Fruit fly (Drosophila melanogaster): ENCODE measurements around the gene Mi-2.

Gene Mi-2

dm6 chr3L:19836375-19836937 is 73.6 kb downstream of the Mi-2 start, which contains the start of gene kto:
Gene kto (plus strand): TSS chr3L:19836614.
- TF ChIP-seq salm (tag; optimal IDR thresholded peaks at IDR 0.05) (no peak), gcm2 (GFP tag; optimal IDR thresholded peaks at IDR 0.05) (no peak), CG30431 (GFP tag; optimal IDR thresholded peaks at IDR 0.05) (no peak), CG12299 (tag; optimal IDR thresholded peaks at IDR 0.05) (no peak), Myb (GFP tag; optimal IDR thresholded peaks at IDR 0.05) (no peak), schlank (tag; optimal IDR thresholded peaks at IDR 0.05) (no peak), CG10959 (GFP tag; IDR thresholded peaks at IDR 0.05) (no peak), inv (GFP tag; IDR thresholded peaks at IDR 0.05; ENCODE audit: partially characterized antibody) (peak; percentile 69), Optix (GFP tag; IDR thresholded peaks at IDR 0.05) (no peak), nerfin-2 (GFP tag; IDR thresholded peaks at IDR 0.05; ENCODE audit: partially characterized antibody) (peak; percentile 83), CG32767 (GFP tag; IDR thresholded peaks at IDR 0.05) (no peak), H2.0 (GFP tag; IDR thresholded peaks at IDR 0.05) (no peak), mld (GFP tag; IDR thresholded peaks at IDR 0.05; ENCODE audit: partially characterized antibody) (peak; percentile 78), CG7745 (tag; optimal IDR thresholded peaks at IDR 0.05) (no peak), z (GFP tag; IDR thresholded peaks at IDR 0.05) (no peak), HHEX (GFP tag; optimal IDR thresholded peaks at IDR 0.05) (no peak), CG10462 (GFP tag; optimal IDR thresholded peaks at IDR 0.05) (no peak), B-H1 (GFP tag; IDR thresholded peaks at IDR 0.05) (no peak), Ravus (GFP tag; IDR thresholded peaks at IDR 0.05) (no peak), Hr51 (GFP tag; optimal IDR thresholded peaks at IDR 0.05) (no peak), grau (tag; optimal IDR thresholded peaks at IDR 0.05) (no peak), maf-S (GFP tag; optimal IDR thresholded peaks at IDR 0.05) (no peak), pho (GFP tag; optimal IDR thresholded peaks at IDR 0.05) (no peak), caup (GFP tag; optimal IDR thresholded peaks at IDR 0.05; ENCODE audit: severe bottlenecking) (no peak), CG17385 (GFP tag; optimal IDR thresholded peaks at IDR 0.05) (no peak), CG4360 (GFP tag; IDR thresholded peaks at IDR 0.05) (peak; percentile 76), pzg (GFP tag; optimal IDR thresholded peaks at IDR 0.05) (peak; percentile 68), CG12744 (GFP tag; optimal IDR thresholded peaks at IDR 0.05) (no peak), CG17186 (GFP tag; optimal IDR thresholded peaks at IDR 0.05) (no peak), E2f1 (GFP tag; IDR thresholded peaks at IDR 0.05) (no peak), CG9609 (GFP tag; optimal IDR thresholded peaks at IDR 0.05) (no peak), crc (GFP tag; optimal IDR thresholded peaks at IDR 0.05) (no peak), Med (GFP tag) (peak; percentile 71), pfk (GFP tag; optimal IDR thresholded peaks at IDR 0.05) (no peak), otp (GFP tag; IDR thresholded peaks at IDR 0.05) (no peak), Meics (GFP tag; optimal IDR thresholded peaks at IDR 0.05) (no peak), ase (GFP tag; IDR thresholded peaks at IDR 0.05) (no peak), odd (GFP tag; optimal IDR thresholded peaks at IDR 0.05) (no peak), CG1233 (GFP tag; optimal IDR thresholded peaks at IDR 0.05) (no peak), Chrac-16 (GFP tag; optimal IDR thresholded peaks at IDR 0.05) (no peak), cg (GFP tag; optimal IDR thresholded peaks at IDR 0.05) (no peak), org-1 (GFP tag; optimal IDR thresholded peaks at IDR 0.05) (no peak), dmrt11E (tag; optimal IDR thresholded peaks at IDR 0.05) (no peak), CG11696 (GFP tag; IDR thresholded peaks at IDR 0.05) (no peak), crol (GFP tag; IDR thresholded peaks at IDR 0.05) (no peak), rib (GFP tag; IDR thresholded peaks at IDR 0.05) (no peak), CG11723 (GFP tag; optimal IDR thresholded peaks at IDR 0.05) (no peak), CG9727 (GFP tag; optimal IDR thresholded peaks at IDR 0.05) (no peak), Dll (GFP tag; IDR thresholded peaks at IDR 0.05; ENCODE audit: partially characterized antibody) (peak; percentile 91), Elba2 (GFP tag; optimal IDR thresholded peaks at IDR 0.05) (peak; percentile 20), CG2116 (GFP tag; optimal IDR thresholded peaks at IDR 0.05) (peak; percentile 52)

Measured in whole organism, embryonic.